Worm (Caenorhabditis elegans) whole organism, midembryonic: ENCODE data around the gene lips-15.

Experiments used
- T22C8.4 ChIP-seq: fragments of 200-800 bp; sonication (Bioruptor generic); IDR thresholded peaks from 2 replicates; pipeline ENCODE4 v1.3.6; 2022; ENCODE audit warnings: missing genetic modification characterization, missing compliant biosample characterization
- cog-1 ChIP-seq: sonication (generic microtip); optimal IDR thresholded peaks from 2 replicates; lab custom pipeline; 2016; ENCODE audit warnings: missing genetic modification characterization, missing compliant biosample characterization
- flt-1 ChIP-seq: fragments of 200-800 bp; sonication (Bioruptor generic); IDR thresholded peaks from 2 replicates; pipeline ENCODE4 v1.3.6; 2022; ENCODE audit warnings: missing genetic modification characterization, missing compliant biosample characterization
- klf-2 ChIP-seq: fragments of 200-800 bp; sonication (Bioruptor generic); conservative IDR thresholded peaks from 2 replicates; pipeline ENCODE4 v1.3.6; 2022; ENCODE audit warnings: missing genetic modification reagents, missing genetic modification characterization, missing compliant biosample characterization
- med-1 ChIP-seq: sonication (generic microtip); optimal IDR thresholded peaks from 2 replicates; lab custom pipeline; 2017; ENCODE audit warnings: missing genetic modification characterization, mild to moderate bottlenecking, missing compliant biosample characterization, antibody characterized with exemption, missing genetic modification reagents; ENCODE audit not compliant: insufficient read depth
- ref-1 ChIP-seq: fragments of 200-800 bp; sonication (Bioruptor generic); conservative IDR thresholded peaks from 2 replicates; pipeline ENCODE4 v1.3.6; 2022; ENCODE audit warnings: missing genetic modification reagents, missing genetic modification characterization, missing compliant biosample characterization
- tab-1 ChIP-seq: fragments of 200-800 bp; sonication (Bioruptor generic); IDR thresholded peaks from 2 replicates; pipeline ENCODE4 v1.3.6; 2022; ENCODE audit warnings: missing genetic modification characterization, missing compliant biosample characterization
- ztf-23 ChIP-seq: fragments of 200-800 bp; sonication (Bioruptor generic); IDR thresholded peaks from 2 replicates; pipeline ENCODE4 v1.3.6; 2022; ENCODE audit warnings: missing genetic modification reagents, missing genetic modification characterization, missing compliant biosample characterization
- ztf-29 ChIP-seq: fragments of 200-800 bp; sonication (Bioruptor generic); IDR thresholded peaks from 2 replicates; pipeline ENCODE4 v1.3.6; 2022; ENCODE audit warnings: missing genetic modification reagents, missing genetic modification characterization, missing compliant biosample characterization

The lips-15 gene

DNA sequence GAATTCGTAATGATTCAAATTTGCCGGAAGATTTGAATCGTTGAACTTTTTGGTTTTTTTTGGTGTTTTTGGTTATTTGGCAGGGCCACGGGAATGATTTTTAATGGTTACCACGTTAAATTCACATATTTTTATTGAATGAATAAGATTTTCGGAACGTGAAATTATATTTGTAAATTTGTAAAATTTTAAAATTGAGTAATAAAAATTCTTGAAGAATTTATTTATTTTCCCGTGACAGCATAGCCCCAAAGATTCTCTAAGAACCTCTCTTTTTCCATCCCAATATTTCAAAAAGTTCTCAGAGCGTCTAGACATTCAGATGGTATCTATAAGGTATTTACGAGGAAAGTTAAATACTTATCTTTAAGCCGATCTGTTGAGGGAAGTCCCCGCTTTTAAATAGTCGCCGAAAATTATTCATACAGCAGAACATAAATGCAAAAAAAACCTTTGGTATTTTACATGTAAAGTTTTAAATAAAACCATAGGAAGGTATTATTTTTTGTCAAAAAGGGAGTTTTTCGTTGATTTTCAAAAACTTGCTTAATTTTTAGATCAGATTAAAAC lies 30.6 kb downstream of the lips-15 start, which contains the start of gene Y38E10A.17:
Y38E10A.17 (minus strand) TSS at position 51 of the 570 bp plus-strand sequence.
- no peak for TF ChIP-seq med-1 (GFP tag; lab: Kevin White, UChicago)
- TF ChIP-seq ztf-29 (GFP tag; lab: Robert Waterston, UW), result no peak
- no peak for TF ChIP-seq cog-1 (tag; lab: Kevin White, UChicago)
- TF ChIP-seq T22C8.4 (GFP tag; lab: Robert Waterston, UW), result no peak
- TF ChIP-seq ztf-23 (GFP tag; lab: Robert Waterston, UW), result no peak
- TF ChIP-seq klf-2 (GFP tag; lab: Robert Waterston, UW), result no peak
- TF ChIP-seq flt-1 (GFP tag; lab: Robert Waterston, UW), result no peak
- no peak for TF ChIP-seq ref-1 (GFP tag; lab: Robert Waterston, UW)
- TF ChIP-seq tab-1 (GFP tag; lab: Robert Waterston, UW), result no peak

- TF ChIP-seq ztf-23 (GFP tag; lab: Robert Waterston, UW), result no peak
- no peak for TF ChIP-seq T22C8.4 (GFP tag; lab: Robert Waterston, UW)
- no peak for TF ChIP-seq flt-1 (GFP tag; lab: Robert Waterston, UW)
- no peak for TF ChIP-seq med-1 (GFP tag; lab: Kevin White, UChicago)
- no peak for TF ChIP-seq ztf-29 (GFP tag; lab: Robert Waterston, UW)
- no peak for TF ChIP-seq ref-1 (GFP tag; lab: Robert Waterston, UW)
- TF ChIP-seq tab-1 (GFP tag; lab: Robert Waterston, UW), result no peak
- TF ChIP-seq klf-2 (GFP tag; lab: Robert Waterston, UW), result no peak
- TF ChIP-seq cog-1 (tag; lab: Kevin White, UChicago), result no peak
Observed at ce11 chrII:12636602-12637001, 32.4 kb downstream of the lips-15 start, which contains the start of gene nhr-234. Gene nhr-234 (plus strand): TSS chrII:12636678.

DNA sequence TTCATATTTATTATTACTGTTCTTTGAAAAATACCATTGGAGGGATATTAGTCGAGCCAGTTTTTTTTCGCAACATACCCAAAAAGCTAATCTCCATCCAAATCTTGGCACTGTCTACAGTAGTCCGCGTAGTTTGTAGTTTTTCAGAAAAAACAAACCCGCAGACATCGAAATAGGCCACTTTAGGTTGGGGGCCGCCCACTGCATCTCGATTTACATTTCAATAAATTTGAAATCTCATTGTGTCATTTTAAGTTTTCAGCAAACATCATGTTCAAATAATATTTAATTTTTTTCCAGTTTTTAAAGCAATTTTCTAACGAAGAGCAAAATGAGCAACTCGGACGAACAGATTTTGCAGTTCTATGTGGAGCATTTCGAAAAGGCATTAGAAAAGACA lies 36.2 kb downstream of the lips-15 start, which contains the start of gene nhr-235:
nhr-235 (plus strand) TSS at position 301 of the 400 bp plus-strand sequence.
- TF ChIP-seq cog-1 (tag; lab: Kevin White, UChicago) (no peak), tab-1 (GFP tag; lab: Robert Waterston, UW) (no peak), klf-2 (GFP tag; lab: Robert Waterston, UW) (no peak), med-1 (GFP tag; lab: Kevin White, UChicago) (no peak), ref-1 (GFP tag; lab: Robert Waterston, UW) (no peak), ztf-23 (GFP tag; lab: Robert Waterston, UW) (no peak), ztf-29 (GFP tag; lab: Robert Waterston, UW) (no peak), T22C8.4 (GFP tag; lab: Robert Waterston, UW) (no peak)

ce11 chrII:12651208-12651607 lies 47.0 kb downstream of the lips-15 start:
- 0 out of 2 replicates have a peak, but pooled peaks have one; percentile 35 for TF ChIP-seq klf-2 (GFP tag; lab: Robert Waterston, UW)
- TF ChIP-seq tab-1 (GFP tag; lab: Robert Waterston, UW), result peak; percentile 57; the same call in 1 of the 2 replicates

- TF ChIP-seq ztf-23 (GFP tag; lab: Robert Waterston, UW) (no peak), tab-1 (GFP tag; lab: Robert Waterston, UW) (no peak)
Observed at ce11 chrII:12654447-12654846, 50.3 kb downstream of the lips-15 start, which contains the start of gene rgs-4. Gene rgs-4 (plus strand): TSS chrII:12654747.

- TF ChIP-seq ztf-23 (GFP tag; lab: Robert Waterston, UW), result no peak
- no peak for TF ChIP-seq T22C8.4 (GFP tag; lab: Robert Waterston, UW)
- TF ChIP-seq ref-1 (GFP tag; lab: Robert Waterston, UW), result no peak
- TF ChIP-seq flt-1 (GFP tag; lab: Robert Waterston, UW), result no peak
- no peak for TF ChIP-seq tab-1 (GFP tag; lab: Robert Waterston, UW)
- no peak for TF ChIP-seq med-1 (GFP tag; lab: Kevin White, UChicago)
- no peak for TF ChIP-seq klf-2 (GFP tag; lab: Robert Waterston, UW)
- TF ChIP-seq cog-1 (tag; lab: Kevin White, UChicago), result no peak
- TF ChIP-seq ztf-29 (GFP tag; lab: Robert Waterston, UW), result no peak
Observed at ce11 chrII:12655816-12656215, 51.6 kb downstream of the lips-15 start.
